Worm (Caenorhabditis elegans) whole organism, L1 larva: ENCODE measurements around the gene ippk-1.
"Not testable (repeated sequence)": the region's sequence is repeated elsewhere in the genome, so short reads cannot be mapped to it uniquely, and the experiment has no call there.

Experiments used
- C04F5.9 ChIP-seq: sonication (generic microtip); optimal IDR thresholded peaks from 2 replicates; lab custom pipeline; 2016; ENCODE audit warnings: missing genetic modification characterization, missing compliant biosample characterization
- C16A3.4 ChIP-seq: fragments of 150-350 bp; optimal IDR thresholded peaks from 2 replicates; lab custom pipeline; 2014; ENCODE audit warnings: missing biosample characterization, missing genetic modification characterization
- F16B12.6 ChIP-seq: fragments of 150-350 bp; optimal IDR thresholded peaks from 2 replicates; lab custom pipeline; 2014; ENCODE audit warnings: missing biosample characterization, missing genetic modification characterization
- aha-1 ChIP-seq: fragments of 150-350 bp; optimal IDR thresholded peaks from 2 replicates; lab custom pipeline; 2014; ENCODE audit warnings: missing biosample characterization, missing genetic modification characterization
- ama-1 ChIP-seq: fragments of 150-350 bp; optimal IDR thresholded peaks from 2 replicates; lab custom pipeline; 2014
- ceh-88 ChIP-seq: fragments of 200-800 bp; sonication (Bioruptor generic); IDR thresholded peaks from 2 replicates; pipeline ENCODE4 v1.3.6; 2022; ENCODE audit warnings: missing genetic modification characterization, missing compliant biosample characterization
- dpl-1 ChIP-seq, 3 experiments: fragments of 150-350 bp in 2 of 3; sonication (generic microtip) in 1 of 3; optimal IDR thresholded peaks; 2 replicates each; lab custom pipeline; 2014 to 2017; ENCODE audit warnings: missing biosample characterization in 3 of 3, missing genetic modification characterization in 3 of 3, missing genetic modification reagents in 3 of 3
- efl-1 ChIP-seq, 4 experiments: fragments of 150-350 bp; optimal IDR thresholded peaks in 3 of 4; peaks in 1 of 4; 1 replicate in 1 of 4; 2 replicates in 3 of 4; lab custom pipeline; 2014; ENCODE audit warnings: missing biosample characterization in 2 of 4, missing genetic modification characterization in 2 of 4, missing genetic modification reagents in 2 of 4
- egl-13 ChIP-seq: sonication (generic microtip); optimal IDR thresholded peaks from 2 replicates; lab custom pipeline; 2016; ENCODE audit warnings: missing genotype, missing genetic modification reagents, missing genetic modification characterization, missing compliant biosample characterization
- egl-27 ChIP-seq, 2 experiments: fragments of 150-350 bp in 1 of 2; sonication (generic microtip); optimal IDR thresholded peaks; 3 replicates each; lab custom pipeline; 2017 to 2018; ENCODE audit warnings: missing biosample characterization in 2 of 2, missing genetic modification characterization in 2 of 2, missing genetic modification reagents in 2 of 2
- elt-3 ChIP-seq, 6 experiments: fragments of 150-350 bp in 1 of 6; sonication (generic microtip); optimal IDR thresholded peaks; 2 replicates each; lab custom pipeline; 2017 to 2018; ENCODE audit warnings: missing biosample characterization in 6 of 6, missing genetic modification characterization in 6 of 6, inconsistent platforms in 1 of 6
- ets-5 ChIP-seq: fragments of 200-800 bp; sonication (Bioruptor generic); IDR thresholded peaks from 2 replicates; pipeline ENCODE4 v1.3.6; 2022; ENCODE audit warnings: missing genetic modification characterization, missing compliant biosample characterization
- fkh-10 ChIP-seq: sonication (generic microtip); optimal IDR thresholded peaks from 2 replicates; lab custom pipeline; 2017; ENCODE audit warnings: missing biosample characterization, missing genetic modification reagents, missing genetic modification characterization
- fkh-4 ChIP-seq: sonication (generic microtip); optimal IDR thresholded peaks from 2 replicates; lab custom pipeline; 2016; ENCODE audit warnings: missing compliant biosample characterization, missing genetic modification characterization, borderline replicate concordance
- fkh-8 ChIP-seq: sonication (generic microtip); optimal IDR thresholded peaks from 2 replicates; lab custom pipeline; 2016; ENCODE audit warnings: mild to moderate bottlenecking, missing genetic modification characterization, missing compliant biosample characterization
- hpl-2 ChIP-seq: fragments of 150-350 bp; optimal IDR thresholded peaks from 2 replicates; lab custom pipeline; 2014; ENCODE audit warnings: missing biosample characterization, missing genetic modification reagents, missing genetic modification characterization
- jun-1 ChIP-seq: fragments of 150-350 bp; optimal IDR thresholded peaks from 2 replicates; lab custom pipeline; 2014; ENCODE audit warnings: missing biosample characterization, missing genetic modification reagents, missing genetic modification characterization
- lin-14 ChIP-seq: fragments of 200-800 bp; sonication (Bioruptor generic); optimal IDR thresholded peaks from 2 replicates; lab custom pipeline; 2018; ENCODE audit warnings: mild to moderate bottlenecking, missing genetic modification characterization, moderate library complexity, missing compliant biosample characterization
- lin-35 ChIP-seq, 2 experiments: fragments of 150-350 bp; optimal IDR thresholded peaks; 2 replicates each; lab custom pipeline; 2014; ENCODE audit warnings: missing biosample characterization in 2 of 2, missing genetic modification characterization in 2 of 2, missing genetic modification reagents in 2 of 2
- lin-39 ChIP-seq: fragments of 150-350 bp; optimal IDR thresholded peaks from 2 replicates; lab custom pipeline; 2014; ENCODE audit warnings: missing biosample characterization, missing genetic modification reagents, missing genetic modification characterization
- mab-9 ChIP-seq: fragments of 200-800 bp; sonication (Bioruptor generic); IDR thresholded peaks from 2 replicates; pipeline ENCODE4 v1.3.6; 2022; ENCODE audit warnings: missing genetic modification reagents, missing genetic modification characterization, missing compliant biosample characterization
- mep-1 ChIP-seq: fragments of 150-350 bp; optimal IDR thresholded peaks from 2 replicates; lab custom pipeline; 2014; ENCODE audit warnings: missing biosample characterization, missing genetic modification characterization
- nhr-19 ChIP-seq: fragments of 200-800 bp; sonication (Bioruptor generic); conservative IDR thresholded peaks from 2 replicates; pipeline ENCODE4 v1.3.6; 2022; ENCODE audit warnings: missing genetic modification characterization, missing compliant biosample characterization
- nhr-71 ChIP-seq: sonication (generic microtip); optimal IDR thresholded peaks from 2 replicates; lab custom pipeline; 2016; ENCODE audit warnings: mild to moderate bottlenecking, missing genetic modification characterization, moderate library complexity, missing compliant biosample characterization
- nhr-85 ChIP-seq: sonication (generic microtip); peaks from one replicate; lab custom pipeline; 2016; ENCODE audit warnings: missing genetic modification characterization, inconsistent platforms, missing compliant biosample characterization
- nhr-90 ChIP-seq: sonication (generic microtip); optimal IDR thresholded peaks from 2 replicates; lab custom pipeline; 2016; ENCODE audit warnings: mild to moderate bottlenecking, missing genetic modification characterization, missing compliant biosample characterization; ENCODE audit not compliant: poor library complexity
- rnt-1 ChIP-seq: sonication (generic microtip); optimal IDR thresholded peaks from 2 replicates; lab custom pipeline; 2016; ENCODE audit warnings: mild to moderate bottlenecking, missing genetic modification characterization, moderate library complexity, missing compliant biosample characterization
- skn-1 ChIP-seq: fragments of 150-350 bp; optimal IDR thresholded peaks from 2 replicates; lab custom pipeline; 2014; ENCODE audit warnings: missing biosample characterization, missing genetic modification characterization
- tbx-2 ChIP-seq: sonication (generic microtip); optimal IDR thresholded peaks from 2 replicates; lab custom pipeline; 2016; ENCODE audit warnings: missing genetic modification characterization, missing compliant biosample characterization
- unc-130 ChIP-seq: fragments of 150-350 bp; optimal IDR thresholded peaks from 2 replicates; lab custom pipeline; 2017; ENCODE audit warnings: missing biosample characterization, missing genetic modification characterization, inconsistent platforms
- zag-1 ChIP-seq: fragments of 150-350 bp; optimal IDR thresholded peaks from 2 replicates; lab custom pipeline; 2014; ENCODE audit warnings: missing biosample characterization, missing genetic modification characterization

Gene ippk-1

DNA sequence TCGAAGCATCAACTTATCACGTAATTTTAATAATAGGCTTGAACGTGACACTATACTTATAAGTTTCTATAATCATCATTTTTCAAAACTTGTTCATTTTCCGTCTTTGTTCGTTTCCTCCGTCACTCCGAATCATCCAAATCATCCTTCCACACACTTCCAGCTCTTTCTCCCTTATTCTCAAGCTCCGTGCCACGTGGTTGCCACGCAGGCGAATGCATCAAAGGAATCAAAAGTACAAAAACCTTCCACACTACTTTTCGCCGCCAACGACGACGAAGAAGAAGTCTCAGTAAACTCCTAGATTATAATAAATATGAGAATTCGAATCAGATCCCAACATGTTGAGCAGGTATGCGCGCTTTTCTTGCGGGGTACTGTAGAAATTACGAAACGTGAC is 11.4 kb downstream of the ippk-1 start:
- TF ChIP-seq nhr-85 (tag; lab: Kevin White, UChicago), result peak; percentile 65
- TF ChIP-seq hpl-2, result peak; percentile 24
- TF ChIP-seq fkh-4 (tag; lab: Kevin White, UChicago), result no peak

DNA sequence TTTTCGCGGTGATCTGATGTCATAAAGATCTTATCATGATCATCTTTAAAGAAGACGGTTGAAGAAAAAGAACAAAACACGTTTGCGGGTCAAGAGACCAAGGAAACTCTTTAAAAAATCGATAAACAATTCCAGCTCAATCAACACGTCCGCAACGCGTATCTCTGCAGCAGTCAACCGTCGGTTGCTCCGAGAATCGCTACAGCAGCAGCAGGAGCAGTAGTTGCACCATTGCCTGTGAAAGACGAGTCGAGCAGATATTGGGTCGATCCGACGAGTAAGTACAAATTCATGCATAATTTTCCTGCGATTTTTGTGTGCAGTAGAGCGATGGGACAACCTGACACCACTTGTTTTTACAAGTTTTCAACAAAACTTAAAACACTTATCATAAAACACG is 11.8 kb downstream of the ippk-1 start:
- no peak for TF ChIP-seq egl-27 (tag; optimal IDR thresholded peaks at IDR 0.05; lab: Kevin White, UChicago)
- TF ChIP-seq zag-1, result no peak
- no peak for TF ChIP-seq mab-9 (GFP tag; lab: Robert Waterston, UW)
- TF ChIP-seq nhr-90 (tag; lab: Kevin White, UChicago), result peak; percentile 18
- TF ChIP-seq mep-1, result no peak
- no peak for TF ChIP-seq unc-130 (tag; lab: Kevin White, UChicago)
- no peak for TF ChIP-seq rnt-1 (tag; lab: Kevin White, UChicago)
- no peak for TF ChIP-seq lin-39
- no peak for TF ChIP-seq aha-1 (tag; lab: Kevin White, UChicago)
- no peak for TF ChIP-seq C16A3.4
- TF ChIP-seq C04F5.9 (tag; lab: Kevin White, UChicago), result no peak
- peak in 1 of 2 experiments; percentile 9 for TF ChIP-seq efl-1 (optimal IDR thresholded peaks at IDR 0.05; lab: Kevin White, UChicago)
- no peak for TF ChIP-seq efl-1 (GFP tag; optimal IDR thresholded peaks at IDR 0.05 in 1 of 2; lab: Kevin White, UChicago)
- no peak for TF ChIP-seq egl-13
- TF ChIP-seq elt-3 (tag; optimal IDR thresholded peaks at IDR 0.05; lab: Kevin White, UChicago), result peak in 1 of 6 experiments; percentile 15
- no peak for TF ChIP-seq F16B12.6 (tag; lab: Kevin White, UChicago)
- no peak for TF ChIP-seq fkh-8 (tag; lab: Kevin White, UChicago)
- TF ChIP-seq fkh-10 (GFP tag; lab: Kevin White, UChicago), result no peak
- no peak for TF ChIP-seq ceh-88 (GFP tag; lab: Robert Waterston, UW)
- TF ChIP-seq ets-5 (GFP tag; lab: Robert Waterston, UW), result no peak
- TF ChIP-seq skn-1, result no peak
- no peak for TF ChIP-seq nhr-19 (GFP tag; lab: Robert Waterston, UW)
- TF ChIP-seq, all 84 proteins: peak for 3

DNA sequence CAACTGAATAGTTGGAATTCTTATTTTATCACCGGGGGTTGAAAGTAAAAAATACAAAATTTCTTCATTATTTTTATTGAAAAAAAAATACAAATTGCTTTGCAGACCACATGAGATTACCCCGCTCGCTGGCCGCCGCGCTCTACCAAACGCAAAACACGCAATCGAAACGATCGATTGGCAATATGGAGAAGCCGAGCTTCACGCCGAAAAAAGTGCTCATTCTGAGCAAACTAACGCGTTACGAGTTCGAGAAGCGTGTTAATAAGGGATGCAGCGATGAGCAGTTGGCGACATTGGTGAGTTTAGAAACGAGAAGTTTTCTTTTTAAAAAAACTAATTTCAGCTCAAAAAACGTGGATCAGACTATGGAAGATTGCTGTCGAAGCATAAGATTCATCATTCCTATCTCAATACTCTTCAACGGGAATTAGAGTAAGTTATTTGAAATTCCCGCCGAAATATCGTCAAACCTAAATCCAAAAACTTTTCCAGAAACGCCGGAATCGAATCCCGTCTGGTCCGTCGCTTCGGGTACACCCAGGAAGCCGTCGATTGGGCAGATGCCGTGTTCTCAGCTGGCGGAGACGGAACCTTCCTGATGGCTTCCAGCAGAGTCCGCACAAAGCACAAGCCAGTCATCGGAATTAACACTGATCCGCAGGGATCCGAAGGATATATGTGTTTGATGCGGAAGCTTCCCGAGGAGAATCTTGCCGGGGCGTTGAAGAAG is 12.9 kb downstream of the ippk-1 start:
- TF ChIP-seq lin-14 (GFP tag; lab: Kevin White, UChicago) (no peak), ama-1 (lab: Kevin White, UChicago) (peak; percentile 62), elt-3 (tag; optimal IDR thresholded peaks at IDR 0.05; lab: Kevin White, UChicago) (no peak), efl-1 (optimal IDR thresholded peaks at IDR 0.05; lab: Kevin White, UChicago) (no peak), efl-1 (GFP tag; optimal IDR thresholded peaks at IDR 0.05 in 1 of 2; lab: Kevin White, UChicago) (peak in 1 of 2 experiments; percentile 76)

DNA sequence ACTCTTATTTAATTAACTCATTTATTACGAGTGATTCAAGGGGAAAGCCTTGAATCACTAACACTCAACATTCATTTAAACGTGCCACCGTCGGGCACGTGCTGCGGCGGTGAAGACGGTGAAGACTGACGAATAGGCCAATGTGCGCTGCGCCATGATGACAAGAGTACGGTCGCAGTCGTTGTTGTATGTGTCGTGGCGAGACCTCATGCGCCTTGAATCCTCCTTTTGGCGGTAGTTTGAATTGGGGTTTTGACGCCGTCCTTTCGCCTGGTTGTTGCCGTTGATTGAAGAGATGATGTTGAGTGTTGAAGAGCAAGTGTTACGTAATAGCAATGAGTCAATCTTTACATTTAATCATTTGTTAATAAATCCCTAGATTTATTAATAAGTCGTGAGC is 14.1 kb downstream of the ippk-1 start:
- peak in 1 of 2 experiments; percentile 27 for TF ChIP-seq lin-35 (GFP tag; optimal IDR thresholded peaks at IDR 0.05; lab: Kevin White, UChicago)
- not testable (repeated sequence) for TF ChIP-seq efl-1 (optimal IDR thresholded peaks at IDR 0.05; lab: Kevin White, UChicago)
- peak; percentile 13 to 94 for TF ChIP-seq efl-1 (GFP tag; optimal IDR thresholded peaks at IDR 0.05 in 1 of 2; lab: Kevin White, UChicago)
- peak in 2 of 3 experiments; percentile 3 to 4 for TF ChIP-seq dpl-1 (GFP tag; optimal IDR thresholded peaks at IDR 0.05; lab: Kevin White, UChicago)

DNA sequence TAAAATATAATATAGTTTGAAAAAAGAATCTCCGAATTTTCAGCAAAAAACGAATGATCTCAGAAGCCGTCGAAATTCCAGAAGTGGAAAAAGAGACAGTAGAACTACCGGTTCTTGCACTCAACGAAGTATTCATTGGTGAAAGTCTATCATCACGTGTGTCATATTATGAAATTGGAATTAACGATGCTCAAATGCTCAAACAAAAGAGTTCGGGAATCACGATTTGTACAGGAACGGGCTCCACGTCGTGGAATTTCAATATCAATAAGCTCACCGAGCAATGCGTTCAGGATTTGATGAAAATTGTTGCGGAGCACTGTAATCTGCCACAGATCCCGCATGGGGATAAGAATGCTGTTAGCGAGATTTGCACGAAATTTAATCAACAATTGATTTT is 15.6 kb downstream of the ippk-1 start:
- TF ChIP-seq jun-1 (no peak), hpl-2 (peak; percentile 20), C16A3.4 (no peak), nhr-90 (tag; lab: Kevin White, UChicago) (peak; percentile 8)

DNA sequence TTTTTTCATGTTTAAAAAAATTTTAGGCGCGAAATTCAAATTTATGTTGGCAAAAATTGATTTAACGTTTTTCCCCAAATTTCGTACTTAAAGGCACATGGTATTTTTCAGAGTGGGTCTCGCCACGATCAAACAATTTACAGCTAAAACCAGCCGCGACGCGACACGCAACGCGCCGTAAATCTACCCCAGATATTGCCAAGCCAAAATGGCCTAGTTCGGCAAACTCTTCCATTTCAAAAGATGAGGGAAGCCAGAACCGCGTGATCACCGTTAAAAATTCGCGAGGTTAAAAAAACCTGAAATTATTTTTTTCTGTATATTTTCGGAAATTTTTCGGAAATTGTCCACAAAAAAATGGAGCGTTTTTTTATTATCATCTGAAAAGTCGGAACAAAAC is 17.2 kb downstream of the ippk-1 start:
- no peak for TF ChIP-seq efl-1 (optimal IDR thresholded peaks at IDR 0.05; lab: Kevin White, UChicago)
- TF ChIP-seq efl-1 (GFP tag; optimal IDR thresholded peaks at IDR 0.05 in 1 of 2; lab: Kevin White, UChicago), result peak in 1 of 2 experiments; percentile 81
- peak; percentile 16 for TF ChIP-seq nhr-71 (tag; lab: Kevin White, UChicago)
- TF ChIP-seq tbx-2, result no peak
